Fruit fly (Drosophila melanogaster) whole organism, prepupa: ENCODE data around the gene Pex10.
A peak's percentile ranks its signal among the peaks of the same experiment; 100 is the strongest.

Source experiments
- Blimp-1 ChIP-seq: fragments of 200-800 bp; sonication (Bioruptor generic); optimal IDR thresholded peaks from 3 replicates; lab custom pipeline; 2017; ENCODE audit warnings: missing biosample characterization, missing genetic modification characterization, mild to moderate bottlenecking, moderate library complexity, missing genetic modification reagents
- CG10669 ChIP-seq: fragments of 200-800 bp; sonication (Bioruptor generic); optimal IDR thresholded peaks from 3 replicates; lab custom pipeline; 2018; ENCODE audit warnings: missing biosample characterization, mild to moderate bottlenecking, missing genetic modification characterization, moderate library complexity
- CG11902 ChIP-seq: fragments of 200-800 bp; sonication (Bioruptor generic); optimal IDR thresholded peaks from 3 replicates; lab custom pipeline; 2016; ENCODE audit warnings: missing biosample characterization, missing genetic modification characterization
- CG15336 ChIP-seq: fragments of 200-800 bp; sonication (Bioruptor generic); IDR thresholded peaks from 2 replicates; pipeline ENCODE4 v1.3.6; 2022; ENCODE audit warnings: missing biosample characterization, missing genetic modification characterization
- CG16779 ChIP-seq: fragments of 200-800 bp; sonication (Bioruptor generic); optimal IDR thresholded peaks from 3 replicates; lab custom pipeline; 2017; ENCODE audit warnings: missing biosample characterization, mild to moderate bottlenecking, missing genetic modification characterization
- CG3919 ChIP-seq: fragments of 200-800 bp; sonication (Bioruptor generic); optimal IDR thresholded peaks from 3 replicates; lab custom pipeline; 2016; ENCODE audit warnings: missing biosample characterization, missing genetic modification characterization
- CG6163 ChIP-seq: fragments of 200-800 bp; sonication (Bioruptor generic); IDR thresholded peaks from 3 replicates; pipeline ENCODE4 v1.3.6; 2022; ENCODE audit warnings: missing biosample characterization, missing genetic modification characterization
- CG6276 ChIP-seq: fragments of 200-800 bp; sonication (Bioruptor generic); optimal IDR thresholded peaks from 2 replicates; lab custom pipeline; 2017; ENCODE audit warnings: missing biosample characterization, mild to moderate bottlenecking, missing genetic modification characterization
- CG8319 ChIP-seq: fragments of 200-800 bp; sonication (Bioruptor generic); optimal IDR thresholded peaks from 3 replicates; lab custom pipeline; 2016; ENCODE audit warnings: missing biosample characterization, missing genetic modification characterization
- CG8632 ChIP-seq: fragments of 200-800 bp; sonication (Bioruptor generic); optimal IDR thresholded peaks from 3 replicates; lab custom pipeline; 2016; ENCODE audit warnings: missing biosample characterization, missing genetic modification characterization
- Eip78C ChIP-seq: fragments of 200-800 bp; sonication (Bioruptor generic); peaks from one replicate; lab custom pipeline; 2016; ENCODE audit warnings: missing biosample characterization, missing genetic modification characterization
- Eip93F ChIP-seq: fragments of 200-800 bp; sonication (Bioruptor generic); optimal IDR thresholded peaks from 2 replicates; lab custom pipeline; 2016; ENCODE audit warnings: missing biosample characterization, mild to moderate bottlenecking, missing genetic modification characterization
- Ets21C ChIP-seq: fragments of 200-800 bp; sonication (Bioruptor generic); optimal IDR thresholded peaks from 3 replicates; lab custom pipeline; 2016; ENCODE audit warnings: missing biosample characterization, missing genetic modification characterization
- Ets96B ChIP-seq: fragments of 200-800 bp; optimal IDR thresholded peaks from 2 replicates; lab custom pipeline; 2019; ENCODE audit warnings: missing biosample characterization, mild to moderate bottlenecking, missing genetic modification characterization, moderate library complexity
- Hr38 ChIP-seq: sonication (Bioruptor generic); optimal IDR thresholded peaks from 2 replicates; lab custom pipeline; 2016; ENCODE audit warnings: missing biosample characterization, missing genetic modification characterization
- Hr39 ChIP-seq: fragments of 200-800 bp; sonication (Bioruptor generic); optimal IDR thresholded peaks from 2 replicates; lab custom pipeline; 2016; ENCODE audit warnings: missing biosample characterization, missing genetic modification characterization
- Hr4 ChIP-seq: fragments of 200-800 bp; sonication (Bioruptor generic); optimal IDR thresholded peaks from 3 replicates; lab custom pipeline; 2016; ENCODE audit warnings: missing biosample characterization, missing genetic modification characterization
- Lpt ChIP-seq: fragments of 200-800 bp; sonication (Bioruptor generic); optimal IDR thresholded peaks from 3 replicates; lab custom pipeline; 2016; ENCODE audit warnings: missing biosample characterization, missing genetic modification characterization
- OdsH ChIP-seq: fragments of 200-800 bp; sonication (Bioruptor generic); optimal IDR thresholded peaks from 3 replicates; lab custom pipeline; 2016; ENCODE audit warnings: missing biosample characterization, missing genetic modification characterization
- Smox ChIP-seq: fragments of 200-800 bp; sonication (Bioruptor generic); optimal IDR thresholded peaks from 3 replicates; lab custom pipeline; 2016; ENCODE audit warnings: missing biosample characterization, missing genetic modification characterization
- Sox102F ChIP-seq: fragments of 200-800 bp; sonication (Bioruptor generic); optimal IDR thresholded peaks from 2 replicates; lab custom pipeline; 2016; ENCODE audit warnings: missing biosample characterization, mild to moderate bottlenecking, missing genetic modification characterization
- Sox15 ChIP-seq: fragments of 200-800 bp; sonication (Bioruptor generic); optimal IDR thresholded peaks from 3 replicates; lab custom pipeline; 2016; ENCODE audit warnings: missing biosample characterization, missing genetic modification characterization
- achi ChIP-seq: fragments of 200-800 bp; sonication (Bioruptor generic); optimal IDR thresholded peaks from 3 replicates; lab custom pipeline; 2016; ENCODE audit warnings: missing biosample characterization, missing genetic modification characterization
- acj6 ChIP-seq: fragments of 200-800 bp; sonication (Bioruptor generic); optimal IDR thresholded peaks from 3 replicates; lab custom pipeline; 2016; ENCODE audit warnings: missing biosample characterization, missing genetic modification characterization
- cyc ChIP-seq: fragments of 200-800 bp; sonication (Bioruptor generic); optimal IDR thresholded peaks from 3 replicates; lab custom pipeline; 2016; ENCODE audit warnings: missing biosample characterization, missing genetic modification characterization
- dsx ChIP-seq: fragments of 200-800 bp; optimal IDR thresholded peaks from 3 replicates; lab custom pipeline; 2019; ENCODE audit warnings: missing biosample characterization, mild to moderate bottlenecking, missing genetic modification characterization, moderate library complexity; ENCODE audit not compliant: poor library complexity, severe bottlenecking
- esn ChIP-seq: fragments of 200-800 bp; sonication (Bioruptor generic); optimal IDR thresholded peaks from 2 replicates; lab custom pipeline; 2016; ENCODE audit warnings: missing biosample characterization, mild to moderate bottlenecking, missing genetic modification characterization, moderate library complexity
- fkh ChIP-seq: fragments of 200-800 bp; sonication (Bioruptor generic); optimal IDR thresholded peaks from 3 replicates; lab custom pipeline; 2017; ENCODE audit warnings: missing biosample characterization, mild to moderate bottlenecking, missing genetic modification characterization, moderate library complexity
- lz ChIP-seq: fragments of 200-800 bp; sonication (Bioruptor generic); optimal IDR thresholded peaks from 3 replicates; lab custom pipeline; 2016; ENCODE audit warnings: missing biosample characterization, missing genetic modification characterization
- pdm3 ChIP-seq: fragments of 200-800 bp; sonication (Bioruptor generic); optimal IDR thresholded peaks from 3 replicates; lab custom pipeline; 2016; ENCODE audit warnings: missing biosample characterization, missing genetic modification characterization
- ss ChIP-seq, 2 experiments: fragments of 200-800 bp; sonication (Bioruptor generic); optimal IDR thresholded peaks; 2 replicates in 1 of 2; 3 replicates in 1 of 2; lab custom pipeline; 2017 to 2018; ENCODE audit warnings: mild to moderate bottlenecking in 2 of 2, missing biosample characterization in 2 of 2, missing genetic modification characterization in 2 of 2, moderate library complexity in 1 of 2
- svp ChIP-seq: fragments of 200-800 bp; sonication (Bioruptor generic); peaks from one replicate; lab custom pipeline; 2016; ENCODE audit warnings: missing biosample characterization, missing genetic modification characterization

The Pex10 gene

dm6 chr3L:1548345-1548970 lies 9.6 kb upstream of the Pex10 start (continued):
- TF ChIP-seq Hr38 (GFP tag; lab: Kevin White, UChicago) (no peak), Ets96B (tag; lab: Kevin White, UChicago) (no peak), Lpt (no peak), lz (GFP tag; lab: Kevin White, UChicago) (peak; percentile 82), Eip93F (GFP tag; lab: Kevin White, UChicago) (peak; percentile 29), CG8632 (GFP tag; lab: Kevin White, UChicago) (peak; percentile 32), CG16779 (tag; lab: Kevin White, UChicago) (no peak), Ets21C (GFP tag; lab: Kevin White, UChicago) (peak; percentile 72), achi (no peak), Smox (GFP tag; lab: Kevin White, UChicago) (peak; percentile 72), CG10669 (GFP tag; lab: Kevin White, UChicago) (no peak), CG11902 (GFP tag; lab: Kevin White, UChicago) (no peak)

dm6 chr3L:1549148-1549547 lies 8.9 kb upstream of the Pex10 start:
- TF ChIP-seq esn (GFP tag; lab: Kevin White, UChicago), result no peak
- TF ChIP-seq pdm3 (GFP tag; lab: Kevin White, UChicago), result no peak
- TF ChIP-seq acj6 (GFP tag; lab: Kevin White, UChicago), result no peak
- no peak for TF ChIP-seq CG16779 (tag; lab: Kevin White, UChicago)
- no peak for TF ChIP-seq Hr39
- peak; percentile 46 for TF ChIP-seq fkh
- TF ChIP-seq Hr4 (GFP tag; lab: Kevin White, UChicago), result peak; percentile 29
- peak; percentile 43 for TF ChIP-seq Eip78C (GFP tag; lab: Kevin White, UChicago)
- TF ChIP-seq CG6276 (GFP tag; lab: Kevin White, UChicago), result no peak
- TF ChIP-seq, all 60 proteins: peak for 3

- TF ChIP-seq OdsH (GFP tag; lab: Kevin White, UChicago) (no peak), svp (GFP tag; lab: Kevin White, UChicago) (peak; percentile 26), CG6163 (GFP tag; lab: Robert Waterston, UW) (peak; percentile 33; the same call in 1 of the 3 replicates), ss (GFP tag; optimal IDR thresholded peaks at IDR 0.05; lab: Kevin White, UChicago) (no peak)
These were observed 8.4 kb upstream of the Pex10 start for dm6 chr3L:1549634-1550071.

dm6 chr3L:1550914-1551313 lies 7.1 kb upstream of the Pex10 start:
- TF ChIP-seq CG6276 (GFP tag; lab: Kevin White, UChicago), result no peak
- no peak for TF ChIP-seq dsx (GFP tag; lab: Kevin White, UChicago)
- TF ChIP-seq CG11902 (GFP tag; lab: Kevin White, UChicago), result no peak
- no peak for TF ChIP-seq CG15336
- peak; percentile 65 for TF ChIP-seq svp (GFP tag; lab: Kevin White, UChicago)
- TF ChIP-seq Sox15 (GFP tag; lab: Kevin White, UChicago), result no peak
- no peak for TF ChIP-seq Sox102F (GFP tag; lab: Kevin White, UChicago)
- no peak for TF ChIP-seq esn (GFP tag; lab: Kevin White, UChicago)
- TF ChIP-seq fkh, result no peak

- TF ChIP-seq CG8319 (GFP tag; lab: Kevin White, UChicago) (no peak), Blimp-1 (no peak), CG3919 (GFP tag; lab: Kevin White, UChicago) (no peak)
These were observed 4.8 kb upstream of the Pex10 start, which contains the start of gene Pcyt2 for dm6 chr3L:1553193-1553592. Gene Pcyt2, plus strand, starts transcription at chr3L:1553493.

- TF ChIP-seq cyc, result no peak
- no peak for TF ChIP-seq Blimp-1
These were observed 7.1 kb downstream of the Pex10 start, which contains the start of gene CG12003 for dm6 chr3L:1565092-1565491. Gene CG12003, plus strand, starts transcription at chr3L:1565392.
